Worm (Caenorhabditis elegans) whole organism, L3 larva: ENCODE results near the gene chch-3.

Source experiments
- R02D3.7 ChIP-seq: fragments of 150-350 bp; optimal IDR thresholded peaks from 2 replicates; lab custom pipeline; 2014; ENCODE audit warnings: missing biosample characterization, missing genetic modification characterization
- ZK546.5 ChIP-seq: sonication (generic microtip); optimal IDR thresholded peaks from 2 replicates; lab custom pipeline; 2017; ENCODE audit warnings: missing biosample characterization, missing genetic modification characterization
- aly-2 ChIP-seq: fragments of 150-350 bp; optimal IDR thresholded peaks from 2 replicates; lab custom pipeline; 2014; ENCODE audit warnings: missing biosample characterization, missing genetic modification characterization
- ama-1 ChIP-seq: fragments of 150-350 bp; optimal IDR thresholded peaks from 2 replicates; lab custom pipeline; 2018
- ceh-16 ChIP-seq: sonication (generic microtip); optimal IDR thresholded peaks from 2 replicates; lab custom pipeline; 2017; ENCODE audit warnings: missing biosample characterization, missing genetic modification characterization
- ceh-28 ChIP-seq: fragments of 150-350 bp; optimal IDR thresholded peaks from 2 replicates; lab custom pipeline; 2014; ENCODE audit warnings: missing biosample characterization, missing genetic modification reagents, missing genetic modification characterization
- ceh-82 ChIP-seq: fragments of 150-350 bp; optimal IDR thresholded peaks from 2 replicates; lab custom pipeline; 2014; ENCODE audit warnings: missing biosample characterization, missing genetic modification characterization
- ceh-9 ChIP-seq: sonication (generic microtip); optimal IDR thresholded peaks from 2 replicates; lab custom pipeline; 2018; ENCODE audit warnings: missing biosample characterization, missing genetic modification characterization
- daf-12 ChIP-seq: fragments of 150-350 bp; optimal IDR thresholded peaks from 2 replicates; lab custom pipeline; 2014; ENCODE audit warnings: missing biosample characterization, missing genetic modification reagents, missing genetic modification characterization
- egl-27 ChIP-seq: sonication (generic microtip); optimal IDR thresholded peaks from 4 replicates; lab custom pipeline; 2017; ENCODE audit warnings: missing biosample characterization, missing genetic modification reagents, missing genetic modification characterization
- elt-2 ChIP-seq: sonication (generic microtip); optimal IDR thresholded peaks from 2 replicates; lab custom pipeline; 2016; ENCODE audit warnings: missing genetic modification reagents, mild to moderate bottlenecking, missing genetic modification characterization, missing compliant biosample characterization
- eor-1 ChIP-seq, 2 experiments: fragments of 150-350 bp; optimal IDR thresholded peaks; 2 replicates each; lab custom pipeline; 2014 to 2018; ENCODE audit warnings: missing biosample characterization in 2 of 2, missing genetic modification characterization in 2 of 2
- fkh-10 ChIP-seq: sonication (generic microtip); optimal IDR thresholded peaks from 2 replicates; lab custom pipeline; 2017; ENCODE audit warnings: missing biosample characterization, missing genetic modification reagents, missing genetic modification characterization
- hmg-11 ChIP-seq: sonication (generic microtip); optimal IDR thresholded peaks from 2 replicates; lab custom pipeline; 2016; ENCODE audit warnings: missing genetic modification characterization, missing compliant biosample characterization
- jun-1 ChIP-seq: fragments of 150-350 bp; optimal IDR thresholded peaks from 2 replicates; lab custom pipeline; 2014; ENCODE audit warnings: missing biosample characterization, missing genetic modification reagents, missing genetic modification characterization
- lin-15B ChIP-seq: fragments of 150-350 bp; optimal IDR thresholded peaks from 2 replicates; lab custom pipeline; 2014; ENCODE audit warnings: missing biosample characterization, missing genetic modification characterization
- lin-39 ChIP-seq: fragments of 150-350 bp; optimal IDR thresholded peaks from 2 replicates; lab custom pipeline; 2018; ENCODE audit warnings: missing biosample characterization, missing genetic modification reagents, missing genetic modification characterization
- mdl-1 ChIP-seq: fragments of 150-350 bp; optimal IDR thresholded peaks from 2 replicates; lab custom pipeline; 2014; ENCODE audit warnings: missing biosample characterization, missing genetic modification characterization
- nhr-12 ChIP-seq: fragments of 150-350 bp; optimal IDR thresholded peaks from 2 replicates; lab custom pipeline; 2014; ENCODE audit warnings: missing biosample characterization, missing genetic modification characterization
- nhr-23 ChIP-seq: fragments of 150-350 bp; optimal IDR thresholded peaks from 2 replicates; lab custom pipeline; 2014; ENCODE audit warnings: missing biosample characterization, missing genetic modification reagents, missing genetic modification characterization
- nhr-237 ChIP-seq: fragments of 150-350 bp; optimal IDR thresholded peaks from 2 replicates; lab custom pipeline; 2014; ENCODE audit warnings: missing biosample characterization, missing genetic modification characterization
- nhr-25 ChIP-seq: sonication (generic microtip); optimal IDR thresholded peaks from 2 replicates; lab custom pipeline; 2017; ENCODE audit warnings: missing biosample characterization, missing genetic modification characterization
- nhr-28 ChIP-seq: fragments of 150-350 bp; optimal IDR thresholded peaks from 2 replicates; lab custom pipeline; 2014; ENCODE audit warnings: missing biosample characterization, missing genetic modification characterization
- nhr-43 ChIP-seq: sonication (generic microtip); optimal IDR thresholded peaks from 2 replicates; lab custom pipeline; 2016; ENCODE audit warnings: mild to moderate bottlenecking, missing genetic modification characterization, missing compliant biosample characterization; ENCODE audit not compliant: poor library complexity, severe bottlenecking
- nhr-76 ChIP-seq: fragments of 150-350 bp; sonication (generic microtip); optimal IDR thresholded peaks from 5 replicates; lab custom pipeline; 2014; ENCODE audit warnings: missing biosample characterization, missing genetic modification characterization
- nhr-77 ChIP-seq: fragments of 150-350 bp; optimal IDR thresholded peaks from 2 replicates; lab custom pipeline; 2014; ENCODE audit warnings: missing biosample characterization, missing genetic modification characterization
- pha-4 ChIP-seq: fragments of 150-350 bp; optimal IDR thresholded peaks from 2 replicates; lab custom pipeline; 2014; ENCODE audit warnings: missing biosample characterization, missing genetic modification reagents, missing genetic modification characterization
- pqm-1 ChIP-seq: fragments of 150-350 bp; optimal IDR thresholded peaks from 2 replicates; lab custom pipeline; 2017; ENCODE audit warnings: missing biosample characterization, missing genetic modification characterization, inconsistent platforms
- sea-2 ChIP-seq: fragments of 150-350 bp; sonication (generic microtip); optimal IDR thresholded peaks from 4 replicates; lab custom pipeline; 2014; ENCODE audit warnings: missing biosample characterization, missing genetic modification reagents, missing genetic modification characterization
- snpc-4 ChIP-seq: fragments of 150-350 bp; optimal IDR thresholded peaks from 2 replicates; lab custom pipeline; 2014; ENCODE audit warnings: missing biosample characterization, missing genetic modification characterization
- tbx-2 ChIP-seq: sonication (generic microtip); optimal IDR thresholded peaks from 2 replicates; lab custom pipeline; 2016; ENCODE audit warnings: mild to moderate bottlenecking, missing genetic modification characterization, missing compliant biosample characterization
- unc-39 ChIP-seq: sonication (generic microtip); optimal IDR thresholded peaks from 4 replicates; lab custom pipeline; 2017; ENCODE audit warnings: missing biosample characterization, missing genetic modification characterization
- zag-1 ChIP-seq: fragments of 150-350 bp; optimal IDR thresholded peaks from 2 replicates; lab custom pipeline; 2014; ENCODE audit warnings: missing biosample characterization, missing genetic modification characterization

chch-3 gene

ce11 chrII:9416381-9417276, at the start of gene chch-3, which contains the start of gene gss-1:
TSS of gene chch-3 (plus strand) at chrII:9417013.
TSS of gene gss-1 (minus strand) at chrII:9416431.
- TF ChIP-seq snpc-4 = peak; percentile 64
- TF ChIP-seq tbx-2 = no peak
- TF ChIP-seq lin-39 = peak; percentile 55
- no peak for TF ChIP-seq nhr-77 (tag; lab: Kevin White, UChicago)
- peak; percentile 75 for TF ChIP-seq pha-4 (tag; lab: Kevin White, UChicago)
- peak; percentile 0 for TF ChIP-seq pqm-1 (tag; lab: Kevin White, UChicago)
- peak; percentile 40 for TF ChIP-seq nhr-43
- no peak for TF ChIP-seq R02D3.7 (tag; lab: Kevin White, UChicago)
- TF ChIP-seq ZK546.5 (tag; lab: Kevin White, UChicago) = no peak
- no peak for TF ChIP-seq fkh-10 (GFP tag; lab: Kevin White, UChicago)
- TF ChIP-seq lin-15B = peak; percentile 55
- TF ChIP-seq elt-2 (tag; lab: Kevin White, UChicago) = peak; percentile 54
- TF ChIP-seq nhr-23 (tag; lab: Kevin White, UChicago) = peak; percentile 32

- TF ChIP-seq ceh-82 (no peak), ceh-16 (tag; lab: Kevin White, UChicago) (no peak), daf-12 (no peak), ceh-28 (tag; lab: Kevin White, UChicago) (peak; percentile 65), unc-39 (tag; lab: Kevin White, UChicago) (no peak)
Observed at ce11 chrII:9369394-9369793, 47.4 kb upstream of the chch-3 start.

ce11 chrII:9372393-9372792, 44.4 kb upstream of the chch-3 start, which contains the start of gene C06C3.3:
TSS of gene C06C3.3 (minus strand) at chrII:9372493.
- TF ChIP-seq sea-2 (GFP tag; lab: Kevin White, UChicago) = no peak
- TF ChIP-seq R02D3.7 (tag; lab: Kevin White, UChicago) = no peak
- no peak for TF ChIP-seq nhr-28 (tag; lab: Kevin White, UChicago)
- TF ChIP-seq ama-1 = no peak
- TF ChIP-seq egl-27 (tag; lab: Kevin White, UChicago) = no peak
- TF ChIP-seq zag-1 = no peak
- no peak for TF ChIP-seq ceh-9 (tag; lab: Kevin White, UChicago)
- no peak for TF ChIP-seq eor-1 (tag; optimal IDR thresholded peaks at IDR 0.05; lab: Kevin White, UChicago)
- TF ChIP-seq nhr-77 (tag; lab: Kevin White, UChicago) = no peak
- no peak for TF ChIP-seq nhr-25 (tag; lab: Kevin White, UChicago)
- no peak for TF ChIP-seq nhr-237
- no peak for TF ChIP-seq hmg-11 (tag; lab: Kevin White, UChicago)
- TF ChIP-seq mdl-1 (tag; lab: Kevin White, UChicago) = no peak
- no peak for TF ChIP-seq pqm-1 (tag; lab: Kevin White, UChicago)
- TF ChIP-seq nhr-23 (tag; lab: Kevin White, UChicago) = no peak
- TF ChIP-seq nhr-12 = no peak

- no peak for TF ChIP-seq ZK546.5 (tag; lab: Kevin White, UChicago)
- TF ChIP-seq egl-27 (tag; lab: Kevin White, UChicago) = no peak
- no peak for TF ChIP-seq nhr-76 (tag; lab: Kevin White, UChicago)
Observed at ce11 chrII:9372991-9373390, 43.8 kb upstream of the chch-3 start, which contains the start of gene C06C3.4. TSS of gene C06C3.4 (plus strand) at chrII:9373291.

ce11 chrII:9374807-9375206, 42.0 kb upstream of the chch-3 start, which contains the start of gene C06C3.12:
TSS of gene C06C3.12 (plus strand) at chrII:9375107.
- TF ChIP-seq zag-1 = no peak
- TF ChIP-seq jun-1 (tag; lab: Kevin White, UChicago) = no peak
- no peak for TF ChIP-seq aly-2 (tag; lab: Kevin White, UChicago)
- no peak for TF ChIP-seq snpc-4
- peak; percentile 1 for TF ChIP-seq elt-2 (tag; lab: Kevin White, UChicago)
- no peak for TF ChIP-seq ceh-28 (tag; lab: Kevin White, UChicago)
- no peak for TF ChIP-seq pqm-1 (tag; lab: Kevin White, UChicago)
- no peak for TF ChIP-seq sea-2 (GFP tag; lab: Kevin White, UChicago)
- TF ChIP-seq, all 47 proteins: peak for 1
